Worm (Caenorhabditis elegans) whole organism, L1 larva: Measurements from ENCODE around the gene brp-1.

Source experiments
- C34B4.2 ChIP-seq: sonication (generic microtip); optimal IDR thresholded peaks from 2 replicates; lab custom pipeline; 2017; ENCODE audit warnings: mild to moderate bottlenecking, missing genetic modification characterization, missing compliant biosample characterization
- F16B12.6 ChIP-seq: fragments of 150-350 bp; optimal IDR thresholded peaks from 2 replicates; lab custom pipeline; 2014; ENCODE audit warnings: missing biosample characterization, missing genetic modification characterization
- Y116A8C.19 ChIP-seq: sonication (generic microtip); optimal IDR thresholded peaks from 2 replicates; lab custom pipeline; 2016; ENCODE audit warnings: missing compliant biosample characterization, missing genetic modification characterization, borderline replicate concordance
- alr-1 ChIP-seq: fragments of 200-800 bp; sonication (Bioruptor generic); optimal IDR thresholded peaks from 2 replicates; lab custom pipeline; 2018; ENCODE audit warnings: borderline replicate concordance, mild to moderate bottlenecking, missing genetic modification characterization, missing compliant biosample characterization
- aly-2 ChIP-seq: fragments of 150-350 bp; optimal IDR thresholded peaks from 2 replicates; lab custom pipeline; 2014; ENCODE audit warnings: missing biosample characterization, missing genetic modification characterization
- ama-1 ChIP-seq: fragments of 150-350 bp; optimal IDR thresholded peaks from 2 replicates; lab custom pipeline; 2014
- ceh-8 ChIP-seq: fragments of 200-800 bp; sonication (Bioruptor generic); optimal IDR thresholded peaks from 2 replicates; lab custom pipeline; 2018; ENCODE audit warnings: mild to moderate bottlenecking, missing genetic modification characterization, moderate library complexity, missing compliant biosample characterization
- ceh-82 ChIP-seq, 3 experiments: fragments of 150-350 bp in 1 of 3; sonication (generic microtip) in 2 of 3; optimal IDR thresholded peaks; 2 replicates each; lab custom pipeline; 2014 to 2017; ENCODE audit warnings: missing biosample characterization in 3 of 3, missing genetic modification characterization in 3 of 3
- dpl-1 ChIP-seq, 3 experiments: fragments of 150-350 bp in 2 of 3; sonication (generic microtip) in 1 of 3; optimal IDR thresholded peaks; 2 replicates each; lab custom pipeline; 2014 to 2017; ENCODE audit warnings: missing biosample characterization in 3 of 3, missing genetic modification characterization in 3 of 3, missing genetic modification reagents in 3 of 3
- dsc-1 ChIP-seq: sonication (generic microtip); optimal IDR thresholded peaks from 2 replicates; lab custom pipeline; 2016; ENCODE audit warnings: mild to moderate bottlenecking, missing genetic modification characterization, missing compliant biosample characterization
- egl-27 ChIP-seq, 2 experiments: fragments of 150-350 bp in 1 of 2; sonication (generic microtip); optimal IDR thresholded peaks; 3 replicates each; lab custom pipeline; 2017 to 2018; ENCODE audit warnings: missing biosample characterization in 2 of 2, missing genetic modification characterization in 2 of 2, missing genetic modification reagents in 2 of 2
- fkh-4 ChIP-seq: sonication (generic microtip); optimal IDR thresholded peaks from 2 replicates; lab custom pipeline; 2016; ENCODE audit warnings: missing compliant biosample characterization, missing genetic modification characterization, borderline replicate concordance
- grh-1 ChIP-seq: fragments of 200-800 bp; sonication (Bioruptor generic); IDR thresholded peaks from 2 replicates; pipeline ENCODE4 v1.3.6; 2022; ENCODE audit warnings: missing genetic modification reagents, missing genetic modification characterization, missing compliant biosample characterization
- hlh-17 ChIP-seq: fragments of 200-800 bp; sonication (Bioruptor generic); optimal IDR thresholded peaks from 2 replicates; lab custom pipeline; 2018; ENCODE audit warnings: missing genetic modification characterization, mild to moderate bottlenecking, missing compliant biosample characterization, moderate library complexity, borderline replicate concordance
- lin-13 ChIP-seq: fragments of 150-350 bp; optimal IDR thresholded peaks from 2 replicates; lab custom pipeline; 2014; ENCODE audit warnings: missing biosample characterization, missing genetic modification reagents, missing genetic modification characterization
- lin-14 ChIP-seq: fragments of 200-800 bp; sonication (Bioruptor generic); optimal IDR thresholded peaks from 2 replicates; lab custom pipeline; 2018; ENCODE audit warnings: mild to moderate bottlenecking, missing genetic modification characterization, moderate library complexity, missing compliant biosample characterization
- mdl-1 ChIP-seq, 2 experiments: fragments of 150-350 bp; optimal IDR thresholded peaks; 2 replicates each; lab custom pipeline; 2014 to 2017; ENCODE audit warnings: missing biosample characterization in 2 of 2, missing genetic modification characterization in 2 of 2, inconsistent platforms in 1 of 2
- mef-2 ChIP-seq: fragments of 150-350 bp; optimal IDR thresholded peaks from 2 replicates; lab custom pipeline; 2014; ENCODE audit warnings: missing biosample characterization, missing genetic modification characterization
- mep-1 ChIP-seq: fragments of 150-350 bp; optimal IDR thresholded peaks from 2 replicates; lab custom pipeline; 2014; ENCODE audit warnings: missing biosample characterization, missing genetic modification characterization
- nhr-19 ChIP-seq: fragments of 200-800 bp; sonication (Bioruptor generic); conservative IDR thresholded peaks from 2 replicates; pipeline ENCODE4 v1.3.6; 2022; ENCODE audit warnings: missing genetic modification characterization, missing compliant biosample characterization
- nhr-20 ChIP-seq: sonication (generic microtip); optimal IDR thresholded peaks from 2 replicates; lab custom pipeline; 2016; ENCODE audit warnings: mild to moderate bottlenecking, missing genetic modification characterization, missing compliant biosample characterization
- nhr-28 ChIP-seq: fragments of 150-350 bp; optimal IDR thresholded peaks from 2 replicates; lab custom pipeline; 2014; ENCODE audit warnings: missing biosample characterization, missing genetic modification characterization
- nhr-47 ChIP-seq: sonication (generic microtip); optimal IDR thresholded peaks from 2 replicates; lab custom pipeline; 2016; ENCODE audit warnings: mild to moderate bottlenecking, missing genetic modification characterization, moderate library complexity, missing compliant biosample characterization
- nhr-71 ChIP-seq: sonication (generic microtip); optimal IDR thresholded peaks from 2 replicates; lab custom pipeline; 2016; ENCODE audit warnings: mild to moderate bottlenecking, missing genetic modification characterization, moderate library complexity, missing compliant biosample characterization
- nhr-77 ChIP-seq: fragments of 150-350 bp; optimal IDR thresholded peaks from 2 replicates; lab custom pipeline; 2014; ENCODE audit warnings: missing biosample characterization, missing genetic modification characterization
- nhr-85 ChIP-seq: sonication (generic microtip); peaks from one replicate; lab custom pipeline; 2016; ENCODE audit warnings: missing genetic modification characterization, inconsistent platforms, missing compliant biosample characterization
- pax-3 ChIP-seq: fragments of 200-800 bp; sonication (Bioruptor generic); optimal IDR thresholded peaks from 2 replicates; lab custom pipeline; 2018; ENCODE audit warnings: mild to moderate bottlenecking, missing genetic modification characterization, moderate library complexity, missing compliant biosample characterization
- snpc-4 ChIP-seq: fragments of 150-350 bp; optimal IDR thresholded peaks from 2 replicates; lab custom pipeline; 2014; ENCODE audit warnings: missing biosample characterization, missing genetic modification characterization
- snu-23 ChIP-seq: sonication (generic microtip); optimal IDR thresholded peaks from 2 replicates; lab custom pipeline; 2016; ENCODE audit warnings: missing genetic modification characterization, missing compliant biosample characterization
- sptf-1 ChIP-seq: fragments of 150-350 bp; optimal IDR thresholded peaks from 2 replicates; lab custom pipeline; 2014; ENCODE audit warnings: missing biosample characterization, missing genetic modification characterization
- swsn-7 ChIP-seq: sonication (generic microtip); optimal IDR thresholded peaks from 2 replicates; lab custom pipeline; 2016; ENCODE audit warnings: missing genetic modification characterization, missing compliant biosample characterization
- tbx-2 ChIP-seq: sonication (generic microtip); optimal IDR thresholded peaks from 2 replicates; lab custom pipeline; 2016; ENCODE audit warnings: missing genetic modification characterization, missing compliant biosample characterization
- vab-15 ChIP-seq: sonication (generic microtip); optimal IDR thresholded peaks from 2 replicates; lab custom pipeline; 2017; ENCODE audit warnings: missing genotype, mild to moderate bottlenecking, missing genetic modification characterization, missing compliant biosample characterization
- ztf-4 ChIP-seq: fragments of 150-350 bp; optimal IDR thresholded peaks from 2 replicates; lab custom pipeline; 2014; ENCODE audit warnings: missing biosample characterization, missing genetic modification characterization

The brp-1 gene

ce11 chrIII:12064494-12064893 is 44.1 kb downstream of the brp-1 start:
- TF ChIP-seq grh-1 (GFP tag; lab: Robert Waterston, UW), result no peak
- TF ChIP-seq nhr-71 (tag; lab: Kevin White, UChicago), result no peak
- no peak for TF ChIP-seq nhr-85
- no peak for TF ChIP-seq ceh-82 (tag; optimal IDR thresholded peaks at IDR 0.05; lab: Kevin White, UChicago)
- TF ChIP-seq ceh-8 (GFP tag; lab: Kevin White, UChicago), result no peak
- TF ChIP-seq ama-1 (lab: Kevin White, UChicago), result no peak
- no peak for TF ChIP-seq F16B12.6
- TF ChIP-seq fkh-4 (tag; lab: Kevin White, UChicago), result no peak
- no peak for TF ChIP-seq nhr-47
- no peak for TF ChIP-seq lin-13 (GFP tag; lab: Kevin White, UChicago)
- TF ChIP-seq vab-15 (tag; lab: Kevin White, UChicago), result no peak
- no peak for TF ChIP-seq tbx-2 (tag; lab: Kevin White, UChicago)
- TF ChIP-seq swsn-7 (tag; lab: Kevin White, UChicago), result no peak
- TF ChIP-seq aly-2 (tag; lab: Kevin White, UChicago), result no peak
- TF ChIP-seq mef-2, result no peak
- TF ChIP-seq nhr-77 (tag; lab: Kevin White, UChicago), result no peak
- no peak for TF ChIP-seq mep-1 (tag; lab: Kevin White, UChicago)
- TF ChIP-seq ztf-4, result no peak
- TF ChIP-seq Y116A8C.19 (tag; lab: Kevin White, UChicago), result no peak
- no peak for TF ChIP-seq nhr-28

ce11 chrIII:12067736-12068135 is 47.4 kb downstream of the brp-1 start:
- TF ChIP-seq mdl-1 (tag; optimal IDR thresholded peaks at IDR 0.05; lab: Kevin White, UChicago) (no peak), hlh-17 (GFP tag; lab: Kevin White, UChicago) (no peak), egl-27 (tag; optimal IDR thresholded peaks at IDR 0.05; lab: Kevin White, UChicago) (no peak), nhr-19 (GFP tag; lab: Robert Waterston, UW) (no peak), snpc-4 (tag; lab: Kevin White, UChicago) (no peak), nhr-28 (no peak), snu-23 (GFP tag; lab: Kevin White, UChicago) (no peak), vab-15 (tag; lab: Kevin White, UChicago) (no peak), C34B4.2 (tag; lab: Kevin White, UChicago) (no peak), sptf-1 (tag; lab: Kevin White, UChicago) (no peak), lin-14 (GFP tag; lab: Kevin White, UChicago) (no peak), ceh-8 (GFP tag; lab: Kevin White, UChicago) (no peak), nhr-20 (tag; lab: Kevin White, UChicago) (no peak), alr-1 (tag; lab: Kevin White, UChicago) (no peak), dsc-1 (tag; lab: Kevin White, UChicago) (no peak), dpl-1 (GFP tag; optimal IDR thresholded peaks at IDR 0.05; lab: Kevin White, UChicago) (no peak), nhr-77 (tag; lab: Kevin White, UChicago) (no peak), pax-3 (tag; lab: Kevin White, UChicago) (no peak), mef-2 (no peak)
